Fruit fly (Drosophila melanogaster) whole organism, adult: Measurements from ENCODE around the gene CG9287.

Experiments
- CG1620 ChIP-seq: fragments of 200-800 bp; sonication (Bioruptor generic); optimal IDR thresholded peaks from 2 replicates; lab custom pipeline; 2016; ENCODE audit warnings: missing biosample characterization, missing genetic modification characterization
- CG5204 ChIP-seq: fragments of 200-800 bp; sonication (Bioruptor generic); optimal IDR thresholded peaks from 2 replicates; lab custom pipeline; 2016; ENCODE audit warnings: missing biosample characterization, missing genetic modification characterization
- CG7101 ChIP-seq: fragments of 200-800 bp; sonication (Bioruptor generic); optimal IDR thresholded peaks from 2 replicates; lab custom pipeline; 2018; ENCODE audit warnings: missing biosample characterization, mild to moderate bottlenecking, missing genetic modification characterization, moderate library complexity
- Hr96 ChIP-seq: fragments of 200-800 bp; sonication (Bioruptor generic); optimal IDR thresholded peaks from 2 replicates; lab custom pipeline; 2016; ENCODE audit warnings: missing biosample characterization, missing genetic modification characterization
- cnc ChIP-seq, 2 experiments: fragments of >200 bp; optimal IDR thresholded peaks; 2 replicates each; lab custom pipeline; 2017
- ovo ChIP-seq: fragments of 200-800 bp; sonication (Bioruptor generic); optimal IDR thresholded peaks from 2 replicates; lab custom pipeline; 2016; ENCODE audit warnings: missing biosample characterization, missing genetic modification characterization
- toe ChIP-seq: fragments of 200-800 bp; sonication (Bioruptor generic); optimal IDR thresholded peaks from 2 replicates; lab custom pipeline; 2016; ENCODE audit warnings: missing biosample characterization, missing genetic modification characterization

- no peak for TF ChIP-seq CG7101 (tag; lab: Kevin White, UChicago)
- TF ChIP-seq Hr96 (GFP tag; lab: Kevin White, UChicago) = no peak
- TF ChIP-seq CG5204 (GFP tag; lab: Kevin White, UChicago) = no peak
- TF ChIP-seq toe (GFP tag; lab: Kevin White, UChicago) = no peak
- TF ChIP-seq ovo (GFP tag; lab: Kevin White, UChicago) = no peak
- peak in 1 of 2 experiments; percentile 6 for TF ChIP-seq cnc (optimal IDR thresholded peaks at IDR 0.05; lab: Kevin White, UChicago)
- no peak for TF ChIP-seq CG1620 (GFP tag; lab: Kevin White, UChicago)
These were observed 21.4 kb upstream of the CG9287 start for dm6 chr2L:8700870-8701616.
